Fruit fly (Drosophila melanogaster) whole organism: ENCODE results near the gene CG14851.

Experiments
- CG8478 ChIP-seq: fragments of >200 bp; optimal IDR thresholded peaks from 2 replicates; lab custom pipeline; 2018; ENCODE audit warnings: inconsistent platforms
- Dll ChIP-seq: fragments of >200 bp; optimal IDR thresholded peaks from 2 replicates; lab custom pipeline; 2017
- EcR ChIP-seq, 2 experiments: fragments of >200 bp; optimal IDR thresholded peaks; 2 replicates each; lab custom pipeline; 2017; ENCODE audit warnings: missing biosample characterization in 2 of 2, missing genetic modification characterization in 2 of 2, missing genetic modification reagents in 2 of 2
- pan ChIP-seq: fragments of >200 bp; optimal IDR thresholded peaks from 2 replicates; lab custom pipeline; 2017
- psq ChIP-seq: fragments of >200 bp; optimal IDR thresholded peaks from 2 replicates; lab custom pipeline; 2017
- usp ChIP-seq: fragments of >200 bp; optimal IDR thresholded peaks from 2 replicates; lab custom pipeline; 2017; ENCODE audit warnings: missing biosample characterization, missing genetic modification characterization, mixed read lengths

Gene CG14851

dm6 chr3R:14577803-14578493 lies 15.8 kb downstream of the CG14851 start:
- no peak for TF ChIP-seq psq (lab: Kevin White, UChicago)
- no peak for TF ChIP-seq Dll
- TF ChIP-seq EcR (GFP tag; optimal IDR thresholded peaks at IDR 0.05; lab: Kevin White, UChicago) = no peak
- no peak for TF ChIP-seq CG8478 (lab: Kevin White, UChicago)

dm6 chr3R:14580045-14580579 lies 18.0 kb downstream of the CG14851 start:
- no peak for TF ChIP-seq usp (GFP tag; lab: Kevin White, UChicago)
- no peak for TF ChIP-seq psq (lab: Kevin White, UChicago)
- no peak for TF ChIP-seq CG8478 (lab: Kevin White, UChicago)
- no peak for TF ChIP-seq pan (lab: Kevin White, UChicago)
- no peak for TF ChIP-seq EcR (GFP tag; optimal IDR thresholded peaks at IDR 0.05; lab: Kevin White, UChicago)

- TF ChIP-seq usp (GFP tag; lab: Kevin White, UChicago) (no peak), pan (lab: Kevin White, UChicago) (no peak), Dll (no peak), CG8478 (lab: Kevin White, UChicago) (no peak), psq (lab: Kevin White, UChicago) (no peak), EcR (GFP tag; optimal IDR thresholded peaks at IDR 0.05; lab: Kevin White, UChicago) (no peak)
Observed at dm6 chr3R:14586480-14587443, 24.6 kb downstream of the CG14851 start.

- no peak for TF ChIP-seq Dll
- no peak for TF ChIP-seq psq (lab: Kevin White, UChicago)
Observed at dm6 chr3R:14589483-14589882, 27.3 kb downstream of the CG14851 start.

dm6 chr3R:14590753-14591535 lies 28.8 kb downstream of the CG14851 start:
- no peak for TF ChIP-seq usp (GFP tag; lab: Kevin White, UChicago)
- TF ChIP-seq psq (lab: Kevin White, UChicago) = no peak
- TF ChIP-seq pan (lab: Kevin White, UChicago) = no peak
- TF ChIP-seq EcR (GFP tag; optimal IDR thresholded peaks at IDR 0.05; lab: Kevin White, UChicago) = no peak
- no peak for TF ChIP-seq Dll
- TF ChIP-seq CG8478 (lab: Kevin White, UChicago) = no peak

- no peak for TF ChIP-seq EcR (GFP tag; optimal IDR thresholded peaks at IDR 0.05; lab: Kevin White, UChicago)
- no peak for TF ChIP-seq Dll
- no peak for TF ChIP-seq psq (lab: Kevin White, UChicago)
- TF ChIP-seq CG8478 (lab: Kevin White, UChicago) = no peak
- no peak for TF ChIP-seq pan (lab: Kevin White, UChicago)
- TF ChIP-seq usp (GFP tag; lab: Kevin White, UChicago) = no peak
Observed at dm6 chr3R:14597935-14598424, 35.8 kb downstream of the CG14851 start.

- no peak for TF ChIP-seq EcR (GFP tag; optimal IDR thresholded peaks at IDR 0.05; lab: Kevin White, UChicago)
- TF ChIP-seq pan (lab: Kevin White, UChicago) = peak; percentile 58
Observed at dm6 chr3R:14608892-14609692, 47.0 kb downstream of the CG14851 start, which contains the start of gene CG14853. TSS of gene CG14853 (plus strand) at chr3R:14609642.
